Fruit fly (Drosophila melanogaster) whole organism, pupa: Measurements from ENCODE around the gene Dtd.

Experiments
- CG10348 ChIP-seq: fragments of 200-800 bp; sonication (Bioruptor generic); IDR thresholded peaks from 2 replicates; pipeline ENCODE4 v1.3.6; 2022; ENCODE audit warnings: missing biosample characterization, missing genetic modification characterization
- CG12605 ChIP-seq: fragments of 200-800 bp; sonication (Bioruptor generic); IDR thresholded peaks from 2 replicates; pipeline ENCODE4 v1.3.6; 2022; ENCODE audit warnings: missing biosample characterization, missing genetic modification characterization
- CG13204 ChIP-seq: fragments of 200-800 bp; sonication (Bioruptor generic); optimal IDR thresholded peaks from 2 replicates; lab custom pipeline; 2018; ENCODE audit warnings: missing biosample characterization, mild to moderate bottlenecking, missing genetic modification characterization, moderate library complexity
- CG14655 ChIP-seq: fragments of 200-800 bp; sonication (Bioruptor generic); optimal IDR thresholded peaks from 3 replicates; lab custom pipeline; 2017; ENCODE audit warnings: mild to moderate bottlenecking, missing biosample characterization, missing genetic modification reagents, missing genetic modification characterization
- CG15710 ChIP-seq: fragments of 200-800 bp; sonication (Bioruptor generic); optimal IDR thresholded peaks from 2 replicates; lab custom pipeline; 2018; ENCODE audit warnings: missing biosample characterization, mild to moderate bottlenecking, missing genetic modification characterization, moderate library complexity
- CG17806 ChIP-seq: fragments of 200-800 bp; sonication (Bioruptor generic); optimal IDR thresholded peaks from 2 replicates; lab custom pipeline; 2018; ENCODE audit warnings: missing biosample characterization, mild to moderate bottlenecking, missing genetic modification characterization, moderate library complexity
- CG32121 ChIP-seq: fragments of 200-800 bp; sonication (Bioruptor generic); IDR thresholded peaks from 2 replicates; pipeline ENCODE4 v1.3.6; 2022; ENCODE audit warnings: missing biosample characterization, missing genetic modification characterization
- CG34367 ChIP-seq: fragments of 200-800 bp; sonication (Bioruptor generic); optimal IDR thresholded peaks from 2 replicates; lab custom pipeline; 2018; ENCODE audit warnings: missing biosample characterization, mild to moderate bottlenecking, missing genetic modification characterization
- CG4496 ChIP-seq: fragments of 200-800 bp; sonication (Bioruptor generic); IDR thresholded peaks from 3 replicates; pipeline ENCODE4 v1.3.6; 2022; ENCODE audit warnings: missing biosample characterization, missing genetic modification characterization
- CG8159 ChIP-seq: fragments of 200-800 bp; sonication (Bioruptor generic); optimal IDR thresholded peaks from 3 replicates; lab custom pipeline; 2018; ENCODE audit warnings: missing biosample characterization, mild to moderate bottlenecking, missing genetic modification characterization, moderate library complexity
- CG8301 ChIP-seq: fragments of 200-800 bp; sonication (Bioruptor generic); optimal IDR thresholded peaks from 2 replicates; lab custom pipeline; 2018; ENCODE audit warnings: missing biosample characterization, mild to moderate bottlenecking, missing genetic modification characterization
- CG9948 ChIP-seq: fragments of 200-800 bp; sonication (Bioruptor generic); optimal IDR thresholded peaks from 2 replicates; lab custom pipeline; 2018; ENCODE audit warnings: missing biosample characterization, mild to moderate bottlenecking, missing genetic modification characterization, moderate library complexity
- D1 ChIP-seq: fragments of 200-800 bp; sonication (Bioruptor generic); optimal IDR thresholded peaks from 2 replicates; lab custom pipeline; 2018; ENCODE audit warnings: missing biosample characterization, mild to moderate bottlenecking, missing genetic modification characterization, moderate library complexity
- EcR ChIP-seq: fragments of 200-800 bp; sonication (Bioruptor generic); optimal IDR thresholded peaks from 3 replicates; lab custom pipeline; 2019; ENCODE audit warnings: missing biosample characterization, missing genetic modification characterization, mild to moderate bottlenecking, moderate library complexity, missing genetic modification reagents
- Ets98B ChIP-seq: fragments of 200-800 bp; sonication (Bioruptor generic); IDR thresholded peaks from 2 replicates; pipeline ENCODE4 v1.3.6; 2022; ENCODE audit warnings: missing biosample characterization, missing genetic modification characterization
- Pif1A ChIP-seq: fragments of 200-800 bp; sonication (Bioruptor generic); optimal IDR thresholded peaks from 3 replicates; lab custom pipeline; 2016; ENCODE audit warnings: missing biosample characterization, missing genetic modification characterization
- Pif1B ChIP-seq: fragments of 200-800 bp; sonication (Bioruptor generic); optimal IDR thresholded peaks from 3 replicates; lab custom pipeline; 2016; ENCODE audit warnings: missing biosample characterization, missing genetic modification characterization
- Snoo ChIP-seq: fragments of 200-800 bp; sonication (Bioruptor generic); optimal IDR thresholded peaks from 3 replicates; lab custom pipeline; 2017; ENCODE audit warnings: missing biosample characterization, mild to moderate bottlenecking, missing genetic modification characterization, inconsistent platforms
- fd96Ca ChIP-seq: fragments of 200-800 bp; sonication (Bioruptor generic); IDR thresholded peaks from 3 replicates; pipeline ENCODE4 v1.3.6; 2022; ENCODE audit warnings: missing biosample characterization, missing genetic modification characterization
- gl ChIP-seq: fragments of 200-800 bp; sonication (Bioruptor generic); optimal IDR thresholded peaks from 2 replicates; lab custom pipeline; 2018; ENCODE audit warnings: missing biosample characterization, mild to moderate bottlenecking, missing genetic modification characterization
- rn ChIP-seq: fragments of 200-800 bp; sonication (Bioruptor generic); IDR thresholded peaks from 2 replicates; pipeline ENCODE4 v1.3.6; 2022; ENCODE audit warnings: missing biosample characterization, missing genetic modification characterization

Gene Dtd

DNA sequence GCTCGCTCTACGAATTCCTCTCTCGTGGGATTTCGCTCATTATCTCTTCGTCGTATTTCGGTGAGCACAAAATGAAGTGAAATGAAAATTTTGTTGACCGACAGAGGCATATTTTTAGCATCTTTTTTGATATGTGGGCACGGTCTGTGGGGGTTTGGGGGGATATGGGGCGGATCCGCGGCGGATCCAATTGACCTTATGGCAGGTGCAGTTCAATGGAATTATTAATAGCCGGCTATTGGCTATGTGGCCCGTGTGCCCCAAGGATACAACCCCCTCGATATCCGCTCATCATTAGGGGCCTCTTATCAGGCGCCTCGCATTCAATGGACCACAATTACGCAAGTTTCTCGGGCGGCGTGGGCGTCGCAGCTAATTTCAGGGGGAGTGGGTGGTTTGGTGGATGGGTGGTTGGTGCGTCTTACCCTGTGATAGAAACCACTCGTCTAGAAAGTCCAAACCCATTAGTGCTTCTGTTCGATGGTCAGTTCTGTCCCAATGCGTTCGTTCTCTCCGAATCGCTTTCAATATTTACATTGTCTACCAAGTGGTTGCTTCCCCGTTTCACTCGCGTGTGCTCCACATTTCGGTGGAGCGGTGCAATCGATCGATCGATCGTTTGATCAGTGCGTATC lies 21.5 kb downstream of the Dtd start, which contains the start of gene sals:
Gene sals (minus strand): TSS at position 585 of the 635 bp plus-strand sequence.
- no peak for TF ChIP-seq D1 (tag; lab: Kevin White, UChicago)
- TF ChIP-seq CG32121 (GFP tag; lab: Robert Waterston, UW) = no peak
- no peak for TF ChIP-seq CG8301 (tag; lab: Kevin White, UChicago)
- no peak for TF ChIP-seq gl
- TF ChIP-seq CG34367 = no peak
- no peak for TF ChIP-seq rn (GFP tag; lab: Robert Waterston, UW)
- no peak for TF ChIP-seq CG10348 (GFP tag; lab: Robert Waterston, UW)
- TF ChIP-seq CG13204 (GFP tag; lab: Kevin White, UChicago) = no peak
- TF ChIP-seq CG14655 (GFP tag; lab: Kevin White, UChicago) = no peak
- no peak for TF ChIP-seq CG9948 (tag; lab: Kevin White, UChicago)
- no peak for TF ChIP-seq CG8159 (tag; lab: Kevin White, UChicago)
- no peak for TF ChIP-seq CG4496 (GFP tag; lab: Robert Waterston, UW)
- no peak for TF ChIP-seq EcR
- TF ChIP-seq Ets98B = no peak
- TF ChIP-seq CG15710 (tag; lab: Kevin White, UChicago) = no peak
- TF ChIP-seq CG12605 (GFP tag; lab: Robert Waterston, UW) = no peak

DNA sequence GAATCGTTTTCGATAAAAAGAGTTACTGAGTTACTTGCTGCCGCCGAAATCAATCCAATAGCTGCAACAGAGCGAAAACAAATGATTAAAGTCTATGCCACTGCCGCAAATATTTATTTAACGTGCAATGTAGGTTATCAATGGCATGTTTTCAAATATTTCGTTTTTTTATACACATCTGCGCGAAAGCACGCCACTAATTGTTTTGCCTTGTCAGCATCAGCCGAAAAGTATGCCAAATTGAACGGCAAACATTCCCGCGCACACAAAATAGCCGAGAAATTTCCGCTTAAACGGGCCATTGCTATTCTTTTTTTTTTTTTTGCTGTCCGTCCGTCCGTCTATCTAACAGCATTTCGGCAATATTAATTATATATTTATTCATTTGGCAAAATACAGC lies 22.2 kb downstream of the Dtd start:
- peak; percentile 71 for TF ChIP-seq CG4496 (GFP tag; lab: Robert Waterston, UW)
- TF ChIP-seq CG9948 (tag; lab: Kevin White, UChicago) = no peak
- TF ChIP-seq D1 (tag; lab: Kevin White, UChicago) = no peak

DNA sequence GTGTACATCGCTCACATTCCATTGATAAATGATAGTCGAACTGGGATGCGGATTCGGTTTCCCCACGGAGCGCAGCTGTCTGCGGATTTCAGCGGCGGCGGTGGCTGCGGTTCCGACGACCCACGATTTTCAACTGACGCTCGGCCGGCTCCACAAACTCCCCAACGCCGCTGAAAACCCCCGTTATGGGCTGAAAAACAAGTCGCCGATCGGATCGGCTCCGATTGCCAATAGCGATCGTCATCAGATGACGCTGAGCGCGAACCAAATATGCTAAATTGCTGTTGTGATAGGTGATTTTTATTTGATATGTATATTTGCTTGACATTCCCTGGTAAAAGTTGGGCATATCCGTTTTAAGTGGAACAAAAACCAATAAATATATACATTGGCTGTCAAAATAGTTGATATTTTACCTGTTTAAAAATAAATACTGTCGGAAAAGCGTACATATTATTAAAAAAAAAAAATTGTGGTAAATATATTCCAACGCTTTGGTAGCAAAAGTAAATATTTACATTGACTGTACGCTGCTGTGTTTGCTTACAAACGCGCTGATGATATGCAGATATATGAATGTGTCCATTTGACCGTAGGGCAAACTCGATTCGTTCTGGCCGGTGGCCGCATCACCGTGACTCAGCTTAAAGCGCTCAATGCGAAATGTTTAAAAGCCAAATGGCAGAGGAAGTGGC lies 24.5 kb downstream of the Dtd start:
- TF ChIP-seq CG14655 (GFP tag; lab: Kevin White, UChicago) (peak; percentile 37), CG34367 (no peak), CG8159 (tag; lab: Kevin White, UChicago) (peak; percentile 24), Snoo (tag; lab: Kevin White, UChicago) (peak; percentile 64), rn (GFP tag; lab: Robert Waterston, UW) (no peak), CG10348 (GFP tag; lab: Robert Waterston, UW) (peak; percentile 28; the same call in 1 of the 2 replicates), CG8301 (tag; lab: Kevin White, UChicago) (no peak), CG9948 (tag; lab: Kevin White, UChicago) (peak; percentile 26), CG17806 (peak; percentile 9), fd96Ca (GFP tag; lab: Robert Waterston, UW) (0 out of 3 replicates have a peak, but pooled peaks have one; percentile 38), Pif1A (peak; percentile 32), gl (no peak), CG13204 (GFP tag; lab: Kevin White, UChicago) (no peak), EcR (no peak), Ets98B (no peak), D1 (tag; lab: Kevin White, UChicago) (no peak), CG32121 (GFP tag; lab: Robert Waterston, UW) (peak; percentile 48), CG12605 (GFP tag; lab: Robert Waterston, UW) (no peak), CG4496 (GFP tag; lab: Robert Waterston, UW) (peak; percentile 45; the same call in 1 of the 3 replicates), CG15710 (tag; lab: Kevin White, UChicago) (no peak), Pif1B (GFP tag; lab: Kevin White, UChicago) (peak; percentile 7)

DNA sequence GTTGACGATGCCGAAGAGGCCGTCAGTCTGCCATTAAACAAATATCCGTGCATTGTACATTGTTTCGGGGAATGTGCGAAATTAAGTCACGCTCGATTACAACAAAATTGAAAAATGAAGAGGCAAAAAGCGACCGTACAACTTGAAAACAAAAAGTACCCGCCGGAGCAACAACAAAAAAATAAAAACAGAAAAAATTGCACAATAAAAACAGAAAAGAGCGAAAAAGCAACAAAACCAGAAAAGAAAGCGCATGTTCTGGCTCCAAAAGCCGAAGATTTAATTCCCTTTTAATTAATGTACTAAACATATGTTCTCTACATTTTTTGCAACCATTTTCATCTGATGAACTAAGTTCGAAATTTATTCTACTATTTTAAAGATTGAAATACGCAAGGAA lies 26.7 kb downstream of the Dtd start:
- TF ChIP-seq CG10348 (GFP tag; lab: Robert Waterston, UW) (no peak), CG13204 (GFP tag; lab: Kevin White, UChicago) (no peak), Snoo (tag; lab: Kevin White, UChicago) (peak; percentile 58), Ets98B (no peak), CG8159 (tag; lab: Kevin White, UChicago) (peak; percentile 39), Pif1A (peak; percentile 36), CG15710 (tag; lab: Kevin White, UChicago) (peak; percentile 28), CG12605 (GFP tag; lab: Robert Waterston, UW) (no peak)

DNA sequence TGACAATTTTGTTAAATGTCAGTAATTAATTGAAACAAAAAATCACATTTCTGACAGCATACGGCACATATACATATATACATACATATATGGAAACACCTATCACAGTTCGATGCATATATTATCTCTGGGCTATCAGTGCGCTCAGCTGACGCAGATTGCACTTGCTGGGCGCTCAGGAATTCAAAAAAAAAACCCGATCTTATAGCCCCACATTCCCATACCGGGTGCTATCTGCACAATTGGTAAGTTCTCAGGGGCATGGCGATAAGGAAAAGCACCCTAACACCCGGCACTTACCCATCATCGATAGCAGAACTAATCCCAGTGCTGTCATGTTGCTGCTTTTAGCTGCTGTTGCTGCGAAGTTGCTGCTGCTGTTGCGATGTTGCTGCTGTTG lies 27.4 kb downstream of the Dtd start:
- TF ChIP-seq D1 (tag; lab: Kevin White, UChicago) (no peak), gl (no peak), CG8301 (tag; lab: Kevin White, UChicago) (no peak), CG12605 (GFP tag; lab: Robert Waterston, UW) (no peak), EcR (no peak), CG34367 (no peak), Snoo (tag; lab: Kevin White, UChicago) (no peak), CG15710 (tag; lab: Kevin White, UChicago) (no peak), CG14655 (GFP tag; lab: Kevin White, UChicago) (no peak), Ets98B (no peak), CG32121 (GFP tag; lab: Robert Waterston, UW) (no peak), CG10348 (GFP tag; lab: Robert Waterston, UW) (no peak), Pif1B (GFP tag; lab: Kevin White, UChicago) (no peak), CG9948 (tag; lab: Kevin White, UChicago) (no peak)
- TF ChIP-seq, all 21 proteins: peak for 0
